Worm (Caenorhabditis elegans) whole organism, young adult: ENCODE measurements around the gene Y54G2A.49.

Experiments
- D2030.7 ChIP-seq: fragments of 200-800 bp; sonication (Bioruptor generic); IDR thresholded peaks from 2 replicates; pipeline ENCODE4 v1.3.6; 2022; ENCODE audit warnings: missing genetic modification reagents, missing genetic modification characterization, missing compliant biosample characterization
- F10E7.11 ChIP-seq: sonication (generic microtip); optimal IDR thresholded peaks from 2 replicates; lab custom pipeline; 2017; ENCODE audit warnings: mild to moderate bottlenecking, missing genetic modification characterization, moderate library complexity, missing compliant biosample characterization
- F23B12.7 ChIP-seq: sonication (generic microtip); optimal IDR thresholded peaks from 2 replicates; lab custom pipeline; 2017; ENCODE audit warnings: missing genetic modification characterization, mild to moderate bottlenecking, missing compliant biosample characterization, antibody characterized with exemption, moderate library complexity; ENCODE audit not compliant: insufficient read depth
- F52B5.7 ChIP-seq: sonication (generic microtip); optimal IDR thresholded peaks from 2 replicates; lab custom pipeline; 2016; ENCODE audit warnings: mild to moderate bottlenecking, missing genetic modification characterization, missing compliant biosample characterization
- K12H6.12 ChIP-seq: fragments of 200-800 bp; sonication (Bioruptor generic); optimal IDR thresholded peaks from 2 replicates; lab custom pipeline; 2018; ENCODE audit warnings: mild to moderate bottlenecking, missing genetic modification characterization, missing compliant biosample characterization
- T07F8.4 ChIP-seq: sonication (generic microtip); optimal IDR thresholded peaks from 2 replicates; lab custom pipeline; 2016; ENCODE audit warnings: mild to moderate bottlenecking, missing genetic modification characterization, moderate library complexity, missing compliant biosample characterization
- Y53F4B.3 ChIP-seq: fragments of 200-800 bp; sonication (Bioruptor generic); IDR thresholded peaks from 2 replicates; pipeline ENCODE4 v1.3.6; 2022; ENCODE audit warnings: missing genetic modification reagents, missing genetic modification characterization, missing compliant biosample characterization
- Y67H2A.10 ChIP-seq: fragments of 200-800 bp; sonication (Bioruptor generic); conservative IDR thresholded peaks from 2 replicates; pipeline ENCODE4 v1.3.6; 2022; ENCODE audit warnings: missing genetic modification reagents, missing genetic modification characterization, missing compliant biosample characterization
- ZK185.1 ChIP-seq: sonication (generic microtip); optimal IDR thresholded peaks from 2 replicates; lab custom pipeline; 2016; ENCODE audit warnings: mild to moderate bottlenecking, missing genetic modification characterization, missing compliant biosample characterization; ENCODE audit not compliant: poor library complexity, severe bottlenecking
- atf-7 ChIP-seq: sonication (generic microtip); optimal IDR thresholded peaks from 2 replicates; lab custom pipeline; 2017; ENCODE audit warnings: mild to moderate bottlenecking, missing genetic modification characterization, missing compliant biosample characterization
- attf-6 ChIP-seq: fragments of 200-800 bp; sonication (Bioruptor generic); IDR thresholded peaks from 2 replicates; pipeline ENCODE4 v1.3.6; 2022; ENCODE audit warnings: missing genetic modification reagents, missing genetic modification characterization, missing compliant biosample characterization
- cebp-1 ChIP-seq, 2 experiments: fragments of 200-800 bp in 1 of 2; sonication (Bioruptor generic) in 1 of 2; sonication (generic microtip) in 1 of 2; IDR thresholded peaks in 1 of 2; optimal IDR thresholded peaks in 1 of 2; 2 replicates each; pipeline versions ENCODE4 v1.3.6 to Lab custom; 2017 to 2022; ENCODE audit warnings: missing compliant biosample characterization in 2 of 2, missing genetic modification characterization in 2 of 2, mild to moderate bottlenecking in 1 of 2, missing genetic modification reagents in 1 of 2, moderate library complexity in 1 of 2
- ceh-100 ChIP-seq: fragments of 200-800 bp; sonication (Bioruptor generic); IDR thresholded peaks from 2 replicates; pipeline ENCODE4 v1.3.6; 2022; ENCODE audit warnings: missing genetic modification reagents, missing genetic modification characterization, missing compliant biosample characterization
- ceh-79 ChIP-seq: sonication (generic microtip); optimal IDR thresholded peaks from 2 replicates; lab custom pipeline; 2017; ENCODE audit warnings: mild to moderate bottlenecking, missing genetic modification characterization, missing compliant biosample characterization
- ceh-91 ChIP-seq: fragments of 200-800 bp; sonication (Bioruptor generic); IDR thresholded peaks from 2 replicates; pipeline ENCODE4 v1.3.6; 2022; ENCODE audit warnings: missing genetic modification reagents, missing genetic modification characterization, missing compliant biosample characterization
- chd-7 ChIP-seq: sonication (generic microtip); optimal IDR thresholded peaks from 2 replicates; lab custom pipeline; 2016; ENCODE audit warnings: mild to moderate bottlenecking, missing genetic modification characterization, moderate library complexity, missing compliant biosample characterization
- die-1 ChIP-seq: sonication (generic microtip); optimal IDR thresholded peaks from 2 replicates; lab custom pipeline; 2016; ENCODE audit warnings: missing genotype, mild to moderate bottlenecking, missing genetic modification characterization, missing compliant biosample characterization
- dox-1 ChIP-seq: fragments of 200-800 bp; sonication (Bioruptor generic); IDR thresholded peaks from 2 replicates; pipeline ENCODE4 v1.3.6; 2022; ENCODE audit warnings: missing genetic modification reagents, missing genetic modification characterization, missing compliant biosample characterization
- efl-1 ChIP-seq: fragments of 150-350 bp; optimal IDR thresholded peaks from 2 replicates; lab custom pipeline; 2014; ENCODE audit warnings: missing biosample characterization, missing genetic modification reagents, missing genetic modification characterization
- egl-18 ChIP-seq: fragments of 200-800 bp; sonication (Bioruptor generic); IDR thresholded peaks from 2 replicates; pipeline ENCODE4 v1.3.6; 2022; ENCODE audit warnings: missing genetic modification reagents, missing genetic modification characterization, missing compliant biosample characterization
- egrh-3 ChIP-seq: fragments of 200-800 bp; sonication (Bioruptor generic); IDR thresholded peaks from 2 replicates; pipeline ENCODE4 v1.3.6; 2022; ENCODE audit warnings: missing genetic modification reagents, missing genetic modification characterization, missing compliant biosample characterization
- ets-4 ChIP-seq: fragments of 200-800 bp; sonication (Bioruptor generic); optimal IDR thresholded peaks from 2 replicates; lab custom pipeline; 2018; ENCODE audit warnings: mild to moderate bottlenecking, missing genetic modification characterization, missing compliant biosample characterization
- hmg-1.2 ChIP-seq: fragments of 200-800 bp; sonication (Bioruptor generic); IDR thresholded peaks from 2 replicates; pipeline ENCODE4 v1.3.6; 2022; ENCODE audit warnings: missing genetic modification reagents, missing genetic modification characterization, missing compliant biosample characterization
- hsf-1 ChIP-seq: fragments of 200-800 bp; sonication (Bioruptor generic); IDR thresholded peaks from 2 replicates; pipeline ENCODE4 v1.3.6; 2022; ENCODE audit warnings: missing genetic modification reagents, missing genetic modification characterization, missing compliant biosample characterization
- let-607 ChIP-seq, 2 experiments: fragments of 200-800 bp in 1 of 2; sonication (Bioruptor generic) in 1 of 2; sonication (generic microtip) in 1 of 2; optimal IDR thresholded peaks; 2 replicates each; lab custom pipeline; 2016 to 2018; ENCODE audit warnings: mild to moderate bottlenecking in 2 of 2, missing compliant biosample characterization in 2 of 2, missing genetic modification characterization in 2 of 2, moderate library complexity in 2 of 2, missing genotype in 1 of 2
- lin-26 ChIP-seq: fragments of 200-800 bp; sonication (Bioruptor generic); IDR thresholded peaks from 2 replicates; pipeline ENCODE4 v1.3.6; 2022; ENCODE audit warnings: missing genetic modification reagents, missing genetic modification characterization, missing compliant biosample characterization
- lin-35 ChIP-seq, 3 experiments: fragments of 150-350 bp in 2 of 3; sonication (generic microtip) in 1 of 3; optimal IDR thresholded peaks; 2 replicates each; lab custom pipeline; 2014 to 2018; ENCODE audit warnings: missing biosample characterization in 3 of 3, missing genetic modification characterization in 3 of 3, missing genetic modification reagents in 3 of 3
- lin-54 ChIP-seq: fragments of 200-800 bp; sonication (Bioruptor generic); optimal IDR thresholded peaks from 2 replicates; lab custom pipeline; 2018; ENCODE audit warnings: mild to moderate bottlenecking, missing genetic modification characterization, missing compliant biosample characterization
- lsl-1 ChIP-seq: fragments of 200-800 bp; sonication (Bioruptor generic); optimal IDR thresholded peaks from 2 replicates; lab custom pipeline; 2018; ENCODE audit warnings: mild to moderate bottlenecking, missing genetic modification characterization, moderate library complexity, missing compliant biosample characterization
- madf-3 ChIP-seq: fragments of 200-800 bp; sonication (Bioruptor generic); IDR thresholded peaks from 2 replicates; pipeline ENCODE4 v1.3.6; 2022; ENCODE audit warnings: missing genetic modification reagents, missing genetic modification characterization, missing compliant biosample characterization
- mcd-1 ChIP-seq: fragments of 200-800 bp; sonication (Bioruptor generic); IDR thresholded peaks from 2 replicates; pipeline ENCODE4 v1.3.6; 2022; ENCODE audit warnings: missing genetic modification reagents, missing genetic modification characterization, missing compliant biosample characterization
- nfya-1 ChIP-seq: sonication (generic microtip); optimal IDR thresholded peaks from 2 replicates; lab custom pipeline; 2017; ENCODE audit warnings: antibody characterized with exemption, missing compliant biosample characterization, missing genetic modification characterization, borderline replicate concordance; ENCODE audit not compliant: insufficient read depth
- nhr-80 ChIP-seq: sonication (generic microtip); optimal IDR thresholded peaks from 2 replicates; lab custom pipeline; 2016; ENCODE audit warnings: missing genetic modification characterization, missing compliant biosample characterization
- nhr-90 ChIP-seq: sonication (generic microtip); optimal IDR thresholded peaks from 2 replicates; lab custom pipeline; 2016; ENCODE audit warnings: missing genotype, mild to moderate bottlenecking, missing genetic modification characterization, missing compliant biosample characterization
- rpc-1 ChIP-seq, 2 experiments: fragments of 150-350 bp in 1 of 2; sonication (generic microtip) in 1 of 2; optimal IDR thresholded peaks; 2 replicates each; lab custom pipeline; 2014 to 2018; ENCODE audit warnings: missing biosample characterization in 1 of 2, missing genetic modification characterization in 1 of 2, missing genetic modification reagents in 1 of 2, missing genotype in 1 of 2
- snpc-1.1 ChIP-seq: sonication (generic microtip); optimal IDR thresholded peaks from 2 replicates; lab custom pipeline; 2017; ENCODE audit warnings: missing genetic modification characterization, mild to moderate bottlenecking, missing compliant biosample characterization, antibody characterized with exemption, moderate library complexity, missing genotype, missing genetic modification reagents; ENCODE audit not compliant: insufficient read depth
- snpc-3.4 ChIP-seq: sonication (generic microtip); optimal IDR thresholded peaks from 2 replicates; lab custom pipeline; 2017; ENCODE audit warnings: missing genetic modification characterization, mild to moderate bottlenecking, missing compliant biosample characterization, antibody characterized with exemption, moderate library complexity, missing genotype, missing genetic modification reagents
- somi-1 ChIP-seq: fragments of 200-800 bp; sonication (Bioruptor generic); optimal IDR thresholded peaks from 2 replicates; lab custom pipeline; 2018; ENCODE audit warnings: mild to moderate bottlenecking, missing genetic modification characterization, missing compliant biosample characterization
- tbx-9 ChIP-seq: sonication (generic microtip); optimal IDR thresholded peaks from 2 replicates; lab custom pipeline; 2016; ENCODE audit warnings: borderline replicate concordance, missing genetic modification characterization, inconsistent platforms, missing compliant biosample characterization
- xnd-1 ChIP-seq: sonication (generic microtip); optimal IDR thresholded peaks from 2 replicates; lab custom pipeline; 2016; ENCODE audit warnings: missing genotype, missing genetic modification reagents, missing genetic modification characterization, missing compliant biosample characterization
- ztf-18 ChIP-seq: sonication (generic microtip); optimal IDR thresholded peaks from 2 replicates; lab custom pipeline; 2016; ENCODE audit warnings: missing genotype, mild to moderate bottlenecking, missing genetic modification characterization, missing compliant biosample characterization
- ztf-28 ChIP-seq: fragments of 200-800 bp; sonication (Bioruptor generic); IDR thresholded peaks from 2 replicates; pipeline ENCODE4 v1.3.6; 2022; ENCODE audit warnings: missing genetic modification reagents, missing genetic modification characterization, missing compliant biosample characterization
- ztf-6 ChIP-seq: fragments of 200-800 bp; sonication (Bioruptor generic); IDR thresholded peaks from 2 replicates; pipeline ENCODE4 v1.3.6; 2022; ENCODE audit warnings: missing genetic modification reagents, missing genetic modification characterization, missing compliant biosample characterization

Gene Y54G2A.49

DNA sequence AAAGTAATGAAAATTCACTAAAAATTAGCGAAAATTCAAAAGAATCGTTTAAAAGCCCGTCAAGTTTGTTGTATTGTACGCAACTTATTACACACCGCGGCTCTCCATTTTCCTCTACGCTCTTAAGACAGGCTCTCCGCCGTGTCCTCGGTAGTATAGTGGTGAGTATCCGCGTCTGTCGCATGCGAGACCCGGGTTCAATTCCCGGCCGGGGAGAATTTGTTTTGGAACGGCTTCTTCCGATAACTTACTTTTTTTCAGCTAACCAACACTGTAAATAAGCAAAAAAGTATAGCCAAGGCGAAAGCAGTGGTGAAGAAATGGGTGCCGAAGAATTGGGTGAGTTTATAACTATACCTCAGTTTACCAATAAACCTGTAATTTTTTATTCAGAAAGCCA is 50.9 kb downstream of the Y54G2A.49 start (continued):
- TF ChIP-seq lin-35 (GFP tag; optimal IDR thresholded peaks at IDR 0.05; lab: Kevin White, UChicago) (peak in 1 of 3 experiments; percentile 32), dox-1 (GFP tag; lab: Robert Waterston, UW) (peak; percentile 59; the same call in 1 of the 2 replicates), egrh-3 (GFP tag; lab: Robert Waterston, UW) (no peak), hsf-1 (no peak), F10E7.11 (tag; lab: Kevin White, UChicago) (no peak), D2030.7 (GFP tag; lab: Robert Waterston, UW) (peak; percentile 52; the same call in 1 of the 2 replicates), atf-7 (no peak), ceh-100 (GFP tag; lab: Robert Waterston, UW) (no peak), snpc-1.1 (no peak), Y53F4B.3 (GFP tag; lab: Robert Waterston, UW) (no peak), Y67H2A.10 (GFP tag; lab: Robert Waterston, UW) (no peak), ztf-18 (tag; lab: Kevin White, UChicago) (peak; percentile 61), F23B12.7 (tag; lab: Kevin White, UChicago) (peak; percentile 29), lsl-1 (GFP tag; lab: Kevin White, UChicago) (peak; percentile 9), ceh-79 (tag; lab: Kevin White, UChicago) (no peak), die-1 (peak; percentile 66), F52B5.7 (tag; lab: Kevin White, UChicago) (peak; percentile 62), cebp-1 (GFP tag; IDR thresholded peaks at IDR 0.05; lab: Robert Waterston, UW) (no peak), cebp-1 (tag; optimal IDR thresholded peaks at IDR 0.05; lab: Kevin White, UChicago) (peak; percentile 16), ets-4 (GFP tag; lab: Kevin White, UChicago) (no peak), attf-6 (GFP tag; lab: Robert Waterston, UW) (peak; percentile 52; the same call in 1 of the 2 replicates), ztf-6 (GFP tag; lab: Robert Waterston, UW) (0 out of 2 replicates have a peak, but pooled peaks have one; percentile 31), let-607 (tag; optimal IDR thresholded peaks at IDR 0.05; lab: Kevin White, UChicago) (no peak), somi-1 (GFP tag; lab: Kevin White, UChicago) (no peak), chd-7 (tag; lab: Kevin White, UChicago) (peak; percentile 22), madf-3 (GFP tag; lab: Robert Waterston, UW) (0 out of 2 replicates have a peak, but pooled peaks have one; percentile 54), ztf-28 (GFP tag; lab: Robert Waterston, UW) (peak; percentile 43; the same call in 1 of the 2 replicates), lin-26 (GFP tag; lab: Robert Waterston, UW) (peak; percentile 86), nfya-1 (tag; lab: Kevin White, UChicago) (no peak), xnd-1 (no peak), lin-54 (GFP tag; lab: Kevin White, UChicago) (peak; percentile 53), hmg-1.2 (GFP tag; lab: Robert Waterston, UW) (peak; percentile 72), ceh-91 (GFP tag; lab: Robert Waterston, UW) (no peak), K12H6.12 (no peak), rpc-1 (optimal IDR thresholded peaks at IDR 0.05; lab: Kevin White, UChicago) (peak; percentile 66), rpc-1 (tag; optimal IDR thresholded peaks at IDR 0.05; lab: Kevin White, UChicago) (peak; percentile 85), snpc-3.4 (tag; lab: Kevin White, UChicago) (peak; percentile 7), T07F8.4 (tag; lab: Kevin White, UChicago) (peak; percentile 40), ZK185.1 (tag; lab: Kevin White, UChicago) (no peak), egl-18 (GFP tag; lab: Robert Waterston, UW) (no peak), tbx-9 (no peak), nhr-90 (tag; lab: Kevin White, UChicago) (peak; percentile 63), mcd-1 (GFP tag; lab: Robert Waterston, UW) (0 out of 2 replicates have a peak, but pooled peaks have one; percentile 41), nhr-80 (peak; percentile 1), efl-1 (GFP tag; lab: Kevin White, UChicago) (no peak)
- TF ChIP-seq, all 124 proteins: peak for 38
